Worm (Caenorhabditis elegans): ENCODE measurements around the gene ins-2.

ce11 chrII:5988224-5988623, at the start of gene ins-2:
- no peak for TF ChIP-seq tbx-2 (tag; optimal IDR thresholded peaks at IDR 0.05)
- TF ChIP-seq nfya-1 (tag; optimal IDR thresholded peaks at IDR 0.05), result no peak
- no peak for TF ChIP-seq ceh-2 (tag; optimal IDR thresholded peaks at IDR 0.05)
- no peak for TF ChIP-seq nhr-11 (tag; optimal IDR thresholded peaks at IDR 0.05)
